Worm (Caenorhabditis elegans) whole organism, young adult: ENCODE measurements around the gene srbc-39.

ENCODE experiments used
- B0035.1 ChIP-seq: sonication (generic microtip); optimal IDR thresholded peaks from 2 replicates; lab custom pipeline; 2016; ENCODE audit warnings: missing genetic modification characterization, mild to moderate bottlenecking, missing compliant biosample characterization, missing genotype, missing genetic modification reagents
- F10E7.11 ChIP-seq: sonication (generic microtip); optimal IDR thresholded peaks from 2 replicates; lab custom pipeline; 2017; ENCODE audit warnings: mild to moderate bottlenecking, missing genetic modification characterization, moderate library complexity, missing compliant biosample characterization
- F39B2.1 ChIP-seq: fragments of 200-800 bp; sonication (Bioruptor generic); IDR thresholded peaks from 2 replicates; pipeline ENCODE4 v1.3.6; 2022; ENCODE audit warnings: missing genetic modification reagents, missing genetic modification characterization, missing compliant biosample characterization
- F52B5.7 ChIP-seq: sonication (generic microtip); optimal IDR thresholded peaks from 2 replicates; lab custom pipeline; 2016; ENCODE audit warnings: mild to moderate bottlenecking, missing genetic modification characterization, missing compliant biosample characterization
- F55B11.4 ChIP-seq: sonication (generic microtip); optimal IDR thresholded peaks from 2 replicates; lab custom pipeline; 2016; ENCODE audit warnings: missing compliant biosample characterization, missing genetic modification characterization, borderline replicate concordance; ENCODE audit not compliant: insufficient read depth
- ZK185.1 ChIP-seq: sonication (generic microtip); optimal IDR thresholded peaks from 2 replicates; lab custom pipeline; 2016; ENCODE audit warnings: mild to moderate bottlenecking, missing genetic modification characterization, missing compliant biosample characterization; ENCODE audit not compliant: poor library complexity, severe bottlenecking
- aptf-2 ChIP-seq: fragments of 200-800 bp; sonication (Bioruptor generic); conservative IDR thresholded peaks from 2 replicates; pipeline ENCODE4 v1.3.6; 2022; ENCODE audit warnings: missing genetic modification reagents, missing genetic modification characterization, missing compliant biosample characterization
- atf-7 ChIP-seq: sonication (generic microtip); optimal IDR thresholded peaks from 2 replicates; lab custom pipeline; 2017; ENCODE audit warnings: mild to moderate bottlenecking, missing genetic modification characterization, missing compliant biosample characterization
- attf-3 ChIP-seq: fragments of 200-800 bp; sonication (Bioruptor generic); conservative IDR thresholded peaks from 2 replicates; pipeline ENCODE4 v1.3.6; 2022; ENCODE audit warnings: missing genetic modification reagents, missing genetic modification characterization, missing compliant biosample characterization
- attf-5 ChIP-seq: fragments of 200-800 bp; sonication (Bioruptor generic); optimal IDR thresholded peaks from 2 replicates; lab custom pipeline; 2018; ENCODE audit warnings: mild to moderate bottlenecking, missing genetic modification characterization, missing compliant biosample characterization
- ccch-3 ChIP-seq: fragments of 200-800 bp; sonication (Bioruptor generic); optimal IDR thresholded peaks from 2 replicates; lab custom pipeline; 2018; ENCODE audit warnings: mild to moderate bottlenecking, missing genetic modification characterization, missing compliant biosample characterization
- ceh-100 ChIP-seq: fragments of 200-800 bp; sonication (Bioruptor generic); IDR thresholded peaks from 2 replicates; pipeline ENCODE4 v1.3.6; 2022; ENCODE audit warnings: missing genetic modification reagents, missing genetic modification characterization, missing compliant biosample characterization
- ceh-27 ChIP-seq: fragments of 200-800 bp; sonication (Bioruptor generic); optimal IDR thresholded peaks from 2 replicates; lab custom pipeline; 2018; ENCODE audit warnings: mild to moderate bottlenecking, missing genetic modification characterization, moderate library complexity, missing compliant biosample characterization
- ceh-40 ChIP-seq: fragments of 200-800 bp; sonication (Bioruptor generic); IDR thresholded peaks from 2 replicates; pipeline ENCODE4 v1.3.6; 2022; ENCODE audit warnings: missing genetic modification characterization, missing compliant biosample characterization
- ceh-58 ChIP-seq: fragments of 200-800 bp; sonication (Bioruptor generic); IDR thresholded peaks from 2 replicates; pipeline ENCODE4 v1.3.6; 2022; ENCODE audit warnings: missing genetic modification characterization, missing compliant biosample characterization
- dox-1 ChIP-seq: fragments of 200-800 bp; sonication (Bioruptor generic); IDR thresholded peaks from 2 replicates; pipeline ENCODE4 v1.3.6; 2022; ENCODE audit warnings: missing genetic modification reagents, missing genetic modification characterization, missing compliant biosample characterization
- efl-1 ChIP-seq: fragments of 150-350 bp; optimal IDR thresholded peaks from 2 replicates; lab custom pipeline; 2014; ENCODE audit warnings: missing biosample characterization, missing genetic modification reagents, missing genetic modification characterization
- hlh-26 ChIP-seq: fragments of 200-800 bp; sonication (Bioruptor generic); conservative IDR thresholded peaks from 2 replicates; pipeline ENCODE4 v1.3.6; 2022; ENCODE audit warnings: missing genetic modification reagents, missing genetic modification characterization, missing compliant biosample characterization
- lin-26 ChIP-seq: fragments of 200-800 bp; sonication (Bioruptor generic); IDR thresholded peaks from 2 replicates; pipeline ENCODE4 v1.3.6; 2022; ENCODE audit warnings: missing genetic modification reagents, missing genetic modification characterization, missing compliant biosample characterization
- lin-40 ChIP-seq: sonication (generic microtip); optimal IDR thresholded peaks from 2 replicates; lab custom pipeline; 2016; ENCODE audit warnings: missing genetic modification characterization, mild to moderate bottlenecking, missing compliant biosample characterization, missing genotype, missing genetic modification reagents
- madf-6 ChIP-seq: fragments of 200-800 bp; sonication (Bioruptor generic); IDR thresholded peaks from 2 replicates; pipeline ENCODE4 v1.3.6; 2022; ENCODE audit warnings: missing genetic modification reagents, missing genetic modification characterization, missing compliant biosample characterization
- madf-8 ChIP-seq: fragments of 200-800 bp; sonication (Bioruptor generic); conservative IDR thresholded peaks from 2 replicates; pipeline ENCODE4 v1.3.6; 2022; ENCODE audit warnings: missing genetic modification reagents, missing genetic modification characterization, missing compliant biosample characterization
- mel-28 ChIP-seq: sonication (generic microtip); optimal IDR thresholded peaks from 2 replicates; lab custom pipeline; 2016; ENCODE audit warnings: borderline replicate concordance, mild to moderate bottlenecking, missing genetic modification characterization, missing compliant biosample characterization
- nfyb-1 ChIP-seq: fragments of 200-800 bp; sonication (Bioruptor generic); IDR thresholded peaks from 2 replicates; pipeline ENCODE4 v1.3.6; 2022; ENCODE audit warnings: missing genetic modification reagents, missing genetic modification characterization, missing compliant biosample characterization
- nhr-179 ChIP-seq: sonication (generic microtip); optimal IDR thresholded peaks from 2 replicates; lab custom pipeline; 2016; ENCODE audit warnings: mild to moderate bottlenecking, missing genetic modification characterization, missing compliant biosample characterization
- nhr-27 ChIP-seq: fragments of 200-800 bp; sonication (Bioruptor generic); optimal IDR thresholded peaks from 2 replicates; lab custom pipeline; 2018; ENCODE audit warnings: mild to moderate bottlenecking, missing genetic modification characterization, moderate library complexity, missing compliant biosample characterization
- nhr-80 ChIP-seq: sonication (generic microtip); optimal IDR thresholded peaks from 2 replicates; lab custom pipeline; 2016; ENCODE audit warnings: missing genetic modification characterization, missing compliant biosample characterization
- snpc-4 ChIP-seq, 5 experiments: fragments of 150-350 bp in 1 of 5; sonication (generic microtip) in 4 of 5; optimal IDR thresholded peaks; 2 replicates each; lab custom pipeline; 2014 to 2018; ENCODE audit warnings: missing genetic modification characterization in 5 of 5, missing biosample characterization in 3 of 5, antibody characterized with exemption in 2 of 5, mild to moderate bottlenecking in 2 of 5, missing compliant biosample characterization in 2 of 5, missing genotype in 2 of 5, moderate library complexity in 2 of 5, missing genetic modification reagents in 1 of 5
- tbp1 ChIP-seq: fragments of 200-800 bp; sonication (Bioruptor generic); optimal IDR thresholded peaks from 2 replicates; lab custom pipeline; 2018; ENCODE audit warnings: mild to moderate bottlenecking, missing genetic modification characterization, missing compliant biosample characterization
- ztf-28 ChIP-seq: fragments of 200-800 bp; sonication (Bioruptor generic); IDR thresholded peaks from 2 replicates; pipeline ENCODE4 v1.3.6; 2022; ENCODE audit warnings: missing genetic modification reagents, missing genetic modification characterization, missing compliant biosample characterization
- ztf-3 ChIP-seq: fragments of 200-800 bp; sonication (Bioruptor generic); optimal IDR thresholded peaks from 2 replicates; lab custom pipeline; 2018; ENCODE audit warnings: mild to moderate bottlenecking, missing genetic modification characterization, missing compliant biosample characterization

srbc-39 gene

DNA sequence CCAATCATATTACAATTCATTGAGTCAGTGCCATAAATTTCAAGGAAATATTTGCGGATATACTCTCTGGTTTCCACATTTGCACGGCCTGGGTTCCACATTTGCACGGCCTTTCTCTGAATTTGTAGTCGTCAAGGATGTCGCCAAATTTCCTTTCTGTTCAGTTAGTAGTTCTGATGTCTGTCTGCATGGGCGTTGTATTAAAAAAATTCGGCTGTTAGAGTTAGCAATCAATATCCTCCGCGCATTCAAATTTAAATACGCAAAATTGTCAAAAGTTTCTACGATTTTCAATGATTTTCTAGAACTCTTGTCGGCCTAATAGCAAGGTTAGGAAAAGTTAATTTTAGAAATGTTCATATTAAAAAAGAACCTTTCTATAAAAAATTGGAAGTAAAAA, 13.0 kb upstream of the srbc-39 start, which contains the start of gene srj-52:
TSS of gene srj-52 (minus strand) at position 101 of the 400 bp plus-strand sequence.
- TF ChIP-seq ZK185.1 (no peak), attf-3 (no peak), madf-8 (GFP tag; lab: Robert Waterston, UW) (no peak), lin-40 (tag; lab: Kevin White, UChicago) (no peak), ztf-28 (GFP tag; lab: Robert Waterston, UW) (no peak), F52B5.7 (tag; lab: Kevin White, UChicago) (no peak), efl-1 (GFP tag; lab: Kevin White, UChicago) (no peak), ccch-3 (no peak), ceh-27 (GFP tag; lab: Kevin White, UChicago) (no peak), mel-28 (tag; lab: Kevin White, UChicago) (no peak)

DNA sequence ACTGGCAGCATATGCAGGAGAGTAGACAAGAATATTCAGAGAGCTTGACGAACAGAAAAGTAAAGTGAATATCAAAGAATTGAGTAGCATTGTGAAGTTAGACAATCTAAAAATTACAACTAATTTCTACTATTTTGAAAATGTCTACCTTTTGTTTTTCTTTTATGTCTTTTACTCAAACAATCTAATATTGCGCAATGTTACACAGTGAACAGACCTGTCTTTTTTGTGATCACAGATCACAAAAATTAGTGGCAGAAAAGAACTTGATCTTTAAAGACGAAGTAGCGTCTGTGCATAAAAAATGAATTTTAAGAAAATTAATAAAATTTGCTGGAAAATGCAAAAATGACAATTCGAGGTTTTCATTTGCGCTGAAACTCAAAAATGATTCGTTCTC, 9.9 kb upstream of the srbc-39 start:
- no peak for TF ChIP-seq nhr-80 (tag; lab: Kevin White, UChicago)
- TF ChIP-seq, all 124 proteins: peak for 0

DNA sequence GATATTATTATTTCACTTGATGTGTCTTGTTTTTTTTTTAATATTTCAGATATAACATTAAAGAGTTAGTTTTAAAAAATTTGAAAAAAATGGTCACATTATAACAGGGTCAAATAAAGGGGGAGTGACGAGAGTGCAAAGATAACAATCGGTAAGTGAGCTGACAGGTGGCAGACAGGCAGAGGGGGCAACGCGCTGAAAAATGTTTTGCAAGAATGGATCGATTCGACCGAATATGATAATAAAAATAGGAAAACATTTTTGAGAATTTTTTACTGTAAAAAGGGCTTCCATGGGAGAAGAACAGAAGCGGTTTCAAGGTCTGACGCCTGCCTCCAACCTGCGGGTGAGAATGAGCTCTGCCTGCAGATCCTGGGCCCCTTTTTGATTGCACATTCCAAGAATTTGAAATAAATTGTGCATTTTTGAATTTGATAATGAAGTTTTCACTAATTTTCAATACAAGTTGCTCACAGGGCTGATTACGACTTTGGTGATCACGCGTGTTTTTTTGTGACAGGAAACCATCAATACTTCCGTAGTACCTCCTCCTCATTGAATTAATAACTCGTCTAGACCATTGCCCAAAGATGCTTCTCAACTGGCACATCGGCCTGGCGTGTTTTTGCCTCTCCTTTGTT, 9.3 kb upstream of the srbc-39 start, which contains the start of the genes ugt-29 and srx-5:
TSS of gene ugt-29 (minus strand) at position 101 of the 641 bp plus-strand sequence.
TSS of gene srx-5 (plus strand) at position 591 of the 641 bp plus-strand sequence.
- TF ChIP-seq F10E7.11 (tag; lab: Kevin White, UChicago) (no peak), ztf-3 (no peak), nhr-80 (tag; lab: Kevin White, UChicago) (peak; percentile 39)

DNA sequence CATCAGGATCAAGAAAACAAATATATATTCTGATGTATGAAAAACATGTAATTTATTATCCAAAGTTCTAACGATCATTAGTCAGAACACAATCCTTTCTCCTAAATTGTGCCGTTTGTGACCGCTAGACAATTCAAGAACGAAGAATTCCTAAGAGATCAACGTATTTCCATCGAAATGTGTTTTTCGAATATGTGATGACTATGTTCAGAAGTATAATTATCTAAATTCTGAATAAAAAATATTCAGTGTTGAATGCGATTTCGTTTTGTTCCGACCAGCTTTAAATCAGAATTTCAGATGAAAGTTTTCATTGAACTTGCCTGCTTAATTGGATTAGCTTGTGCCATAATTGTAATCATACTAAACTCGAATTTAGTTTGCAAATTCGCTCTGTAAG, 6.6 kb upstream of the srbc-39 start, which contains the start of gene srbc-37:
TSS of gene srbc-37 (plus strand) at position 301 of the 400 bp plus-strand sequence.
- TF ChIP-seq dox-1: no peak
- no peak for TF ChIP-seq snpc-4 (GFP tag; optimal IDR thresholded peaks at IDR 0.05; lab: Kevin White, UChicago)
- TF ChIP-seq snpc-4 (tag; optimal IDR thresholded peaks at IDR 0.05; lab: Kevin White, UChicago): no peak
- no peak for TF ChIP-seq madf-6 (GFP tag; lab: Robert Waterston, UW)
- TF ChIP-seq hlh-26 (GFP tag; lab: Robert Waterston, UW): no peak
- no peak for TF ChIP-seq tbp1
- TF ChIP-seq aptf-2 (GFP tag; lab: Robert Waterston, UW): no peak
- TF ChIP-seq nhr-27 (tag; lab: Kevin White, UChicago): no peak
- TF ChIP-seq nfyb-1 (GFP tag; lab: Robert Waterston, UW): no peak
- TF ChIP-seq F55B11.4: no peak
- TF ChIP-seq nhr-179 (tag; lab: Kevin White, UChicago): no peak
- TF ChIP-seq madf-8 (GFP tag; lab: Robert Waterston, UW): no peak
- no peak for TF ChIP-seq mel-28 (tag; lab: Kevin White, UChicago)
- no peak for TF ChIP-seq ceh-58 (GFP tag; lab: Robert Waterston, UW)
- no peak for TF ChIP-seq attf-5 (GFP tag; lab: Kevin White, UChicago)
- TF ChIP-seq F39B2.1 (GFP tag; lab: Robert Waterston, UW): no peak
- no peak for TF ChIP-seq atf-7 (tag; lab: Kevin White, UChicago)
- no peak for TF ChIP-seq ceh-100 (GFP tag; lab: Robert Waterston, UW)
- no peak for TF ChIP-seq B0035.1
- TF ChIP-seq lin-26 (GFP tag; lab: Robert Waterston, UW): no peak
- TF ChIP-seq ceh-40: no peak
